Worm (Caenorhabditis elegans) whole organism, midembryonic: ENCODE data around the gene B0222.5.

Experiments used
- T22C8.4 ChIP-seq: fragments of 200-800 bp; sonication (Bioruptor generic); IDR thresholded peaks from 2 replicates; pipeline ENCODE4 v1.3.6; 2022; ENCODE audit warnings: missing genetic modification characterization, missing compliant biosample characterization
- cog-1 ChIP-seq: sonication (generic microtip); optimal IDR thresholded peaks from 2 replicates; lab custom pipeline; 2016; ENCODE audit warnings: missing genetic modification characterization, missing compliant biosample characterization
- med-1 ChIP-seq: sonication (generic microtip); optimal IDR thresholded peaks from 2 replicates; lab custom pipeline; 2017; ENCODE audit warnings: missing genetic modification characterization, mild to moderate bottlenecking, missing compliant biosample characterization, antibody characterized with exemption, missing genetic modification reagents; ENCODE audit not compliant: insufficient read depth
- tab-1 ChIP-seq: fragments of 200-800 bp; sonication (Bioruptor generic); IDR thresholded peaks from 2 replicates; pipeline ENCODE4 v1.3.6; 2022; ENCODE audit warnings: missing genetic modification characterization, missing compliant biosample characterization

- TF ChIP-seq T22C8.4 = no peak
- no peak for TF ChIP-seq med-1 (GFP tag; lab: Kevin White, UChicago)
- no peak for TF ChIP-seq cog-1
- no peak for TF ChIP-seq tab-1 (GFP tag; lab: Robert Waterston, UW)
Measured at ce11 chrV:9168089-9168488, 13.4 kb upstream of the B0222.5 start, which contains the start of gene B0222.11.
